Fruit fly (Drosophila melanogaster): ENCODE results near the gene CG13855.

The CG13855 gene

dm6 chr3R:22367126-22368076 lies 38.3 kb upstream of the CG13855 start, which contains the start of the genes Polr3F and PyK (continued):
- TF ChIP-seq CG8388 (GFP tag; optimal IDR thresholded peaks at IDR 0.05) (peak; percentile 38), Nf-YB (GFP tag; optimal IDR thresholded peaks at IDR 0.05) (peak; percentile 14), nerfin-2 (GFP tag; IDR thresholded peaks at IDR 0.05; ENCODE audit: partially characterized antibody) (no peak), CG13287 (GFP tag; IDR thresholded peaks at IDR 0.05; ENCODE audit: partially characterized antibody) (peak; percentile 50), tio (GFP tag; optimal IDR thresholded peaks at IDR 0.05) (no peak), CkIIα-i1 (GFP tag; IDR thresholded peaks at IDR 0.05) (no peak), da (GFP tag; optimal IDR thresholded peaks at IDR 0.05) (no peak), lbe (GFP tag; optimal IDR thresholded peaks at IDR 0.05) (peak; percentile 32), YL-1 (GFP tag; optimal IDR thresholded peaks at IDR 0.05) (peak; percentile 51), Ravus (GFP tag; IDR thresholded peaks at IDR 0.05) (no peak), Awh (GFP tag; IDR thresholded peaks at IDR 0.05) (no peak), Lpt (GFP tag; optimal IDR thresholded peaks at IDR 0.05) (no peak), Dek (tag; optimal IDR thresholded peaks at IDR 0.05) (peak; percentile 3), lov (optimal IDR thresholded peaks at IDR 0.05) (no peak), lov (GFP tag; IDR thresholded peaks at IDR 0.05) (no peak), CG13424 (tag; optimal IDR thresholded peaks at IDR 0.05) (peak; percentile 46), CG14441 (GFP tag; IDR thresholded peaks at IDR 0.05) (peak; percentile 36; the same call in 1 of the 2 replicates), CG15269 (tag; optimal IDR thresholded peaks at IDR 0.05) (peak; percentile 52), CG12659 (GFP tag; optimal IDR thresholded peaks at IDR 0.05) (peak; percentile 53), CG32772 (GFP tag; IDR thresholded peaks at IDR 0.05) (no peak), CG11695 (GFP tag; IDR thresholded peaks at IDR 0.05) (no peak), CG15011 (GFP tag; optimal IDR thresholded peaks at IDR 0.05) (no peak), gcm2 (GFP tag; optimal IDR thresholded peaks at IDR 0.05) (no peak), CG31388 (GFP tag; optimal IDR thresholded peaks at IDR 0.05) (no peak), org-1 (GFP tag; optimal IDR thresholded peaks at IDR 0.05) (no peak), CG8281 (tag; optimal IDR thresholded peaks at IDR 0.05) (no peak), exex (tag; optimal IDR thresholded peaks at IDR 0.05) (peak; percentile 10), CG3065 (GFP tag; optimal IDR thresholded peaks at IDR 0.05) (no peak), z (GFP tag; IDR thresholded peaks at IDR 0.05) (no peak), NC2α (GFP tag; optimal IDR thresholded peaks at IDR 0.05) (no peak), Hr78 (GFP tag; optimal IDR thresholded peaks at IDR 0.05) (no peak), Max (GFP tag; optimal IDR thresholded peaks at IDR 0.05) (peak; percentile 33), zen2 (GFP tag; IDR thresholded peaks at IDR 0.05; ENCODE audit: partially characterized antibody) (no peak), abd-A (tag; optimal IDR thresholded peaks at IDR 0.05) (peak; percentile 29), Med (GFP tag) (peak; percentile 60), disco-r (GFP tag; optimal IDR thresholded peaks at IDR 0.05) (no peak), CG7839 (tag; optimal IDR thresholded peaks at IDR 0.05) (peak; percentile 28), CG11696 (GFP tag; IDR thresholded peaks at IDR 0.05) (no peak), NK7.1 (GFP tag; optimal IDR thresholded peaks at IDR 0.05) (no peak), CG7963 (GFP tag; IDR thresholded peaks at IDR 0.05; ENCODE audit: partially characterized antibody) (no peak), CG12299 (tag; optimal IDR thresholded peaks at IDR 0.05) (no peak), Dfd (GFP tag; optimal IDR thresholded peaks at IDR 0.05) (no peak), Dip3 (GFP tag; optimal IDR thresholded peaks at IDR 0.05) (peak; percentile 10), ash1 (GFP tag; optimal IDR thresholded peaks at IDR 0.05) (no peak), CG6683 (GFP tag; optimal IDR thresholded peaks at IDR 0.05) (no peak), eyg (GFP tag; optimal IDR thresholded peaks at IDR 0.05) (no peak), crp (GFP tag; optimal IDR thresholded peaks at IDR 0.05) (peak in 1 of 2 experiments; percentile 65), sim (GFP tag; IDR thresholded peaks at IDR 0.05) (no peak), en (GFP tag; optimal IDR thresholded peaks at IDR 0.05) (no peak)
